Fruit fly (Drosophila melanogaster) whole organism, embryonic: Measurements from ENCODE around the gene Prm.

Experiments
- Atf6 ChIP-seq: fragments of 200-800 bp; sonication (Bioruptor generic); IDR thresholded peaks from 2 replicates; pipeline ENCODE4 v1.3.6; 2022; ENCODE audit warnings: missing biosample characterization, missing genetic modification characterization
- CG12071 ChIP-seq: fragments of 200-800 bp; sonication (Bioruptor generic); optimal IDR thresholded peaks from 3 replicates; lab custom pipeline; 2018; ENCODE audit warnings: missing biosample characterization, mild to moderate bottlenecking, missing genetic modification characterization
- CG12104 ChIP-seq: fragments of 200-800 bp; sonication (Bioruptor generic); optimal IDR thresholded peaks from 3 replicates; lab custom pipeline; 2016; ENCODE audit warnings: missing biosample characterization, missing genetic modification characterization
- CG12391 ChIP-seq: fragments of 200-800 bp; sonication (Bioruptor generic); optimal IDR thresholded peaks from 3 replicates; lab custom pipeline; 2018; ENCODE audit warnings: missing biosample characterization, mild to moderate bottlenecking, missing genetic modification characterization, moderate library complexity
- CG12744 ChIP-seq: fragments of 200-800 bp; sonication (Bioruptor generic); optimal IDR thresholded peaks from 2 replicates; lab custom pipeline; 2016; ENCODE audit warnings: missing biosample characterization, missing genetic modification characterization
- CG12769 ChIP-seq: fragments of 200-800 bp; sonication (Bioruptor generic); optimal IDR thresholded peaks from 2 replicates; lab custom pipeline; 2019; ENCODE audit warnings: missing biosample characterization, mild to moderate bottlenecking, missing genetic modification characterization, moderate library complexity
- CG13894 ChIP-seq: fragments of 200-800 bp; sonication (Bioruptor generic); optimal IDR thresholded peaks from 3 replicates; lab custom pipeline; 2018; ENCODE audit warnings: missing biosample characterization, mild to moderate bottlenecking, missing genetic modification characterization, moderate library complexity
- CG14014 ChIP-seq: fragments of 200-800 bp; sonication (Bioruptor generic); IDR thresholded peaks from 2 replicates; pipeline ENCODE4 v1.3.6; 2022; ENCODE audit warnings: missing biosample characterization, missing genetic modification characterization
- CG17328 ChIP-seq: fragments of 200-800 bp; sonication (Bioruptor generic); IDR thresholded peaks from 2 replicates; pipeline ENCODE4 v1.3.6; 2022; ENCODE audit warnings: missing biosample characterization, missing genetic modification characterization
- CG17802 ChIP-seq: fragments of 200-800 bp; sonication (Bioruptor generic); optimal IDR thresholded peaks from 2 replicates; lab custom pipeline; 2018; ENCODE audit warnings: missing biosample characterization, mild to moderate bottlenecking, missing genetic modification characterization, moderate library complexity
- CG1792 ChIP-seq: fragments of 200-800 bp; sonication (Bioruptor generic); optimal IDR thresholded peaks from 2 replicates; lab custom pipeline; 2016; ENCODE audit warnings: missing biosample characterization, missing genetic modification characterization
- CG2120 ChIP-seq: fragments of 200-800 bp; sonication (Bioruptor generic); optimal IDR thresholded peaks from 3 replicates; lab custom pipeline; 2016; ENCODE audit warnings: missing biosample characterization, missing genetic modification characterization
- CG2202 ChIP-seq: fragments of 200-800 bp; sonication (Bioruptor generic); optimal IDR thresholded peaks from 2 replicates; lab custom pipeline; 2018; ENCODE audit warnings: missing biosample characterization, mild to moderate bottlenecking, missing genetic modification characterization
- CG3726 ChIP-seq: fragments of 200-800 bp; sonication (Bioruptor generic); IDR thresholded peaks from 3 replicates; pipeline ENCODE4, ENCODE4 v1.3.6; 2022; ENCODE audit warnings: missing biosample characterization, missing genetic modification characterization
- CG4617 ChIP-seq: fragments of 200-800 bp; sonication (Bioruptor generic); optimal IDR thresholded peaks from 3 replicates; lab custom pipeline; 2016; ENCODE audit warnings: missing biosample characterization, missing genetic modification characterization, borderline replicate concordance
- CG6175 ChIP-seq: fragments of 200-800 bp; sonication (Bioruptor generic); IDR thresholded peaks from 3 replicates; pipeline ENCODE4 v1.3.6; 2022; ENCODE audit warnings: missing biosample characterization, missing genetic modification characterization
- CG7556 ChIP-seq: fragments of 200-800 bp; sonication (Bioruptor generic); optimal IDR thresholded peaks from 2 replicates; lab custom pipeline; 2017; ENCODE audit warnings: missing biosample characterization, mild to moderate bottlenecking, missing genetic modification characterization
- CG9876 ChIP-seq: fragments of 200-800 bp; sonication (Bioruptor generic); optimal IDR thresholded peaks from 2 replicates; lab custom pipeline; 2016; ENCODE audit warnings: missing biosample characterization, missing genetic modification characterization
- D19A ChIP-seq: fragments of 200-800 bp; optimal IDR thresholded peaks from 3 replicates; lab custom pipeline; 2019; ENCODE audit warnings: missing biosample characterization, mild to moderate bottlenecking, missing genetic modification characterization, moderate library complexity
- Elba2 ChIP-seq: fragments of 200-800 bp; sonication (Bioruptor generic); optimal IDR thresholded peaks from 3 replicates; lab custom pipeline; 2016; ENCODE audit warnings: missing biosample characterization, missing genetic modification characterization
- Ets65A ChIP-seq: fragments of 200-800 bp; sonication (Bioruptor generic); peaks from one replicate; lab custom pipeline; 2016; ENCODE audit warnings: missing biosample characterization, missing genetic modification characterization
- Fer3 ChIP-seq: fragments of 200-800 bp; sonication (Bioruptor generic); optimal IDR thresholded peaks from 2 replicates; lab custom pipeline; 2018; ENCODE audit warnings: missing biosample characterization, mild to moderate bottlenecking, missing genetic modification characterization, moderate library complexity
- HLH3B ChIP-seq: fragments of 200-800 bp; sonication (Bioruptor generic); IDR thresholded peaks from 2 replicates; pipeline ENCODE4 v1.3.6; 2022; ENCODE audit warnings: missing biosample characterization, missing genetic modification characterization
- Hmr ChIP-seq: fragments of 200-800 bp; sonication (Bioruptor generic); optimal IDR thresholded peaks from 3 replicates; lab custom pipeline; 2017; ENCODE audit warnings: mild to moderate bottlenecking, missing biosample characterization, missing genetic modification reagents, missing genetic modification characterization
- MESR4 ChIP-seq: fragments of 200-800 bp; sonication (Bioruptor generic); optimal IDR thresholded peaks from 2 replicates; lab custom pipeline; 2018; ENCODE audit warnings: missing biosample characterization, mild to moderate bottlenecking, missing genetic modification characterization, moderate library complexity
- Med ChIP-seq: fragments of 200-800 bp; sonication (Bioruptor generic); peaks from one replicate; lab custom pipeline; 2016; ENCODE audit warnings: missing biosample characterization, missing genetic modification characterization, mild to moderate bottlenecking, inconsistent platforms, moderate library complexity
- NFAT ChIP-seq: fragments of 200-800 bp; sonication (Bioruptor generic); IDR thresholded peaks from 2 replicates; pipeline ENCODE4 v1.3.6; 2022; ENCODE audit warnings: missing biosample characterization, missing genetic modification characterization
- Oli ChIP-seq: fragments of 200-800 bp; sonication (Bioruptor generic); optimal IDR thresholded peaks from 2 replicates; lab custom pipeline; 2018; ENCODE audit warnings: missing biosample characterization, mild to moderate bottlenecking, missing genetic modification characterization, moderate library complexity
- btn ChIP-seq: fragments of 200-800 bp; sonication (Bioruptor generic); optimal IDR thresholded peaks from 2 replicates; lab custom pipeline; 2016; ENCODE audit warnings: missing biosample characterization, missing genetic modification characterization
- caup ChIP-seq: fragments of 200-800 bp; sonication (Bioruptor generic); optimal IDR thresholded peaks from 3 replicates; lab custom pipeline; 2017; ENCODE audit warnings: missing biosample characterization, mild to moderate bottlenecking, missing genetic modification characterization, moderate library complexity; ENCODE audit not compliant: severe bottlenecking
- chinmo ChIP-seq: fragments of 200-800 bp; sonication (Bioruptor generic); IDR thresholded peaks from 4 replicates; pipeline ENCODE4 v1.3.6; 2022; ENCODE audit warnings: missing biosample characterization, missing genetic modification characterization; ENCODE audit not compliant: partially characterized antibody
- crol ChIP-seq: fragments of 200-800 bp; sonication (Bioruptor generic); IDR thresholded peaks from 2 replicates; pipeline ENCODE4 v1.3.6; 2022; ENCODE audit warnings: missing biosample characterization, missing genetic modification characterization
- disco-r ChIP-seq: fragments of 200-800 bp; sonication (Bioruptor generic); optimal IDR thresholded peaks from 2 replicates; lab custom pipeline; 2016; ENCODE audit warnings: missing biosample characterization, missing genetic modification characterization
- emc ChIP-seq: fragments of 200-800 bp; sonication (Bioruptor generic); optimal IDR thresholded peaks from 2 replicates; lab custom pipeline; 2016; ENCODE audit warnings: missing biosample characterization, missing genetic modification characterization
- kah ChIP-seq: fragments of 200-800 bp; sonication (Bioruptor generic); optimal IDR thresholded peaks from 2 replicates; lab custom pipeline; 2018; ENCODE audit warnings: missing biosample characterization, mild to moderate bottlenecking, missing genetic modification characterization
- lab ChIP-seq: fragments of 200-800 bp; sonication (Bioruptor generic); optimal IDR thresholded peaks from 3 replicates; lab custom pipeline; 2017; ENCODE audit warnings: missing biosample characterization, missing genetic modification characterization, mild to moderate bottlenecking, moderate library complexity, missing genetic modification reagents
- nmo ChIP-seq: fragments of 200-800 bp; sonication (Bioruptor generic); optimal IDR thresholded peaks from 2 replicates; lab custom pipeline; 2018; ENCODE audit warnings: missing biosample characterization, mild to moderate bottlenecking, missing genetic modification characterization, moderate library complexity
- otp ChIP-seq: fragments of 200-800 bp; sonication (Bioruptor generic); IDR thresholded peaks from 3 replicates; pipeline ENCODE4, ENCODE4 v1.3.6; 2022; ENCODE audit warnings: missing biosample characterization, missing genetic modification characterization
- pan ChIP-seq, 4 experiments: fragments of >200 bp in 3 of 4; fragments of 200-800 bp in 1 of 4; sonication (Bioruptor generic) in 1 of 4; optimal IDR thresholded peaks in 3 of 4; IDR thresholded peaks in 1 of 4; 2 replicates each; pipeline versions ENCODE4 v1.3.6 to Lab custom; 2017 to 2022; ENCODE audit warnings: missing biosample characterization in 2 of 4, missing genetic modification characterization in 2 of 4, mixed read lengths in 1 of 4
- ro ChIP-seq: fragments of 200-800 bp; sonication (Bioruptor generic); IDR thresholded peaks from 2 replicates; pipeline ENCODE4 v1.3.6; 2022; ENCODE audit warnings: missing biosample characterization, missing genetic modification characterization
- row ChIP-seq: fragments of 200-800 bp; sonication (Bioruptor generic); IDR thresholded peaks from 3 replicates; pipeline ENCODE4 v1.3.6; 2022; ENCODE audit warnings: missing biosample characterization, missing genetic modification characterization
- sd ChIP-seq: fragments of 200-800 bp; sonication (Bioruptor generic); optimal IDR thresholded peaks from 3 replicates; lab custom pipeline; 2018; ENCODE audit warnings: missing biosample characterization, mild to moderate bottlenecking, missing genetic modification characterization, moderate library complexity
- slbo ChIP-seq: fragments of 200-800 bp; sonication (Bioruptor generic); IDR thresholded peaks from 2 replicates; pipeline ENCODE4 v1.3.6; 2022; ENCODE audit warnings: missing biosample characterization, missing genetic modification characterization
- sob ChIP-seq: fragments of 200-800 bp; sonication (Bioruptor generic); IDR thresholded peaks from 2 replicates; pipeline ENCODE4 v1.3.6; 2022; ENCODE audit warnings: missing biosample characterization, missing genetic modification characterization
- trem ChIP-seq: fragments of 200-800 bp; optimal IDR thresholded peaks from 3 replicates; lab custom pipeline; 2019; ENCODE audit warnings: missing biosample characterization, mild to moderate bottlenecking, missing genetic modification characterization, moderate library complexity
- unc-4 ChIP-seq: fragments of 200-800 bp; sonication (Bioruptor generic); IDR thresholded peaks from 2 replicates; pipeline ENCODE4 v1.3.6; 2022; ENCODE audit warnings: missing biosample characterization, missing genetic modification characterization; ENCODE audit not compliant: partially characterized antibody

Gene Prm

dm6 chr3L:8686646-8687045 lies 58.5 kb downstream of the Prm start:
- TF ChIP-seq Med (GFP tag; lab: Kevin White, UChicago), result peak; percentile 49
- no peak for TF ChIP-seq CG2202 (tag; lab: Kevin White, UChicago)
- TF ChIP-seq sd (tag; lab: Kevin White, UChicago), result peak; percentile 17

- no peak for TF ChIP-seq kah (GFP tag; lab: Kevin White, UChicago)
- peak; percentile 24 for TF ChIP-seq Ets65A
- 0 out of 3 replicates have a peak, but pooled peaks have one; percentile 5 for TF ChIP-seq row (GFP tag; lab: Robert Waterston, UW)
- TF ChIP-seq CG12391 (tag; lab: Kevin White, UChicago), result peak; percentile 7
- TF ChIP-seq CG3726, result no peak
- no peak for TF ChIP-seq CG9876
- no peak for TF ChIP-seq ro (GFP tag; lab: Robert Waterston, UW)
- no peak for TF ChIP-seq btn (GFP tag; lab: Kevin White, UChicago)
- TF ChIP-seq Fer3, result no peak
- no peak for TF ChIP-seq HLH3B (GFP tag; lab: Robert Waterston, UW)
- peak; percentile 1 for TF ChIP-seq CG12071 (GFP tag; lab: Kevin White, UChicago)
- no peak for TF ChIP-seq CG1792 (GFP tag; lab: Kevin White, UChicago)
- TF ChIP-seq Atf6 (GFP tag; lab: Robert Waterston, UW), result 0 out of 2 replicates have a peak, but pooled peaks have one; percentile 20
- TF ChIP-seq unc-4, result no peak
- no peak for TF ChIP-seq CG17328 (GFP tag; lab: Robert Waterston, UW)
- no peak for TF ChIP-seq nmo
- TF ChIP-seq Hmr (GFP tag; lab: Kevin White, UChicago), result peak; percentile 7
- no peak for TF ChIP-seq pan (optimal IDR thresholded peaks at IDR 0.05; lab: Kevin White, UChicago)
- no peak for TF ChIP-seq pan (GFP tag; optimal IDR thresholded peaks at IDR 0.05 in 1 of 2, IDR thresholded peaks at IDR 0.05 in 1 of 2)
- peak; percentile 66; the same call in 2 of the 3 replicates for TF ChIP-seq CG6175 (GFP tag; lab: Robert Waterston, UW)
- peak; percentile 30 for TF ChIP-seq caup (GFP tag; lab: Kevin White, UChicago)
- TF ChIP-seq emc (GFP tag; lab: Kevin White, UChicago), result no peak
- TF ChIP-seq disco-r (GFP tag; lab: Kevin White, UChicago), result no peak
- peak; percentile 19 for TF ChIP-seq CG2120
- peak; percentile 38; the same call in 1 of the 2 replicates for TF ChIP-seq CG14014 (GFP tag; lab: Robert Waterston, UW)
- TF ChIP-seq D19A, result no peak
- TF ChIP-seq otp (GFP tag; lab: Robert Waterston, UW), result 0 out of 3 replicates have a peak, but pooled peaks have one; percentile 41
- peak; percentile 29 for TF ChIP-seq CG12769 (tag; lab: Kevin White, UChicago)
- TF ChIP-seq trem, result no peak
- TF ChIP-seq sd (tag; lab: Kevin White, UChicago), result peak; percentile 42
- no peak for TF ChIP-seq CG7556 (GFP tag; lab: Kevin White, UChicago)
- peak; percentile 50; the same call in 1 of the 2 replicates for TF ChIP-seq NFAT (GFP tag; lab: Robert Waterston, UW)
- no peak for TF ChIP-seq CG17802 (tag; lab: Kevin White, UChicago)
- no peak for TF ChIP-seq CG12104 (GFP tag; lab: Kevin White, UChicago)
- TF ChIP-seq Oli (tag; lab: Kevin White, UChicago), result no peak
- TF ChIP-seq crol (GFP tag; lab: Robert Waterston, UW), result peak; percentile 76
- TF ChIP-seq Elba2, result no peak
- TF ChIP-seq CG13894 (tag; lab: Kevin White, UChicago), result no peak
- no peak for TF ChIP-seq MESR4
- peak; percentile 0 for TF ChIP-seq lab (GFP tag; lab: Kevin White, UChicago)
- TF ChIP-seq chinmo (GFP tag; lab: Robert Waterston, UW), result 0 out of 4 replicates have a peak, but pooled peaks have one; percentile 73
- 0 out of 2 replicates have a peak, but pooled peaks have one; percentile 15 for TF ChIP-seq slbo (GFP tag; lab: Robert Waterston, UW)
- TF ChIP-seq sob (GFP tag; lab: Robert Waterston, UW), result no peak
- TF ChIP-seq CG12744 (GFP tag; lab: Kevin White, UChicago), result no peak
- no peak for TF ChIP-seq CG4617
Observed at dm6 chr3L:8684419-8685081, 60.6 kb downstream of the Prm start.
